Fruit fly (Drosophila melanogaster) whole organism, embryonic: Measurements from ENCODE around the gene Pxn.
A peak's percentile ranks its signal among the peaks of the same experiment; 100 is the strongest.

Experiments
- ATbp ChIP-seq: fragments of 200-800 bp; sonication (Bioruptor generic); optimal IDR thresholded peaks from 2 replicates; lab custom pipeline; 2017; ENCODE audit warnings: missing biosample characterization, mild to moderate bottlenecking, missing genetic modification characterization, missing genetic modification reagents
- C15 ChIP-seq: fragments of 200-800 bp; sonication (Bioruptor generic); IDR thresholded peaks from 3 replicates; pipeline ENCODE4 v1.3.6; 2022; ENCODE audit warnings: missing biosample characterization, missing genetic modification characterization
- CG10321 ChIP-seq: fragments of 200-800 bp; sonication (Bioruptor generic); IDR thresholded peaks from 2 replicates; pipeline ENCODE4 v1.3.6; 2022; ENCODE audit warnings: missing biosample characterization, missing genetic modification characterization
- CG11696 ChIP-seq: fragments of 200-800 bp; sonication (Bioruptor generic); IDR thresholded peaks from 2 replicates; pipeline ENCODE4 v1.3.6; 2022; ENCODE audit warnings: missing biosample characterization, missing genetic modification characterization
- CG14667 ChIP-seq: fragments of 200-800 bp; sonication (Bioruptor generic); IDR thresholded peaks from 2 replicates; pipeline ENCODE4 v1.3.6; 2022; ENCODE audit warnings: missing biosample characterization, missing genetic modification characterization
- CG15479 ChIP-seq: fragments of 200-800 bp; sonication (Bioruptor generic); optimal IDR thresholded peaks from 3 replicates; lab custom pipeline; 2019; ENCODE audit warnings: missing biosample characterization, mild to moderate bottlenecking, missing genetic modification characterization, moderate library complexity
- CG1792 ChIP-seq: fragments of 200-800 bp; sonication (Bioruptor generic); optimal IDR thresholded peaks from 2 replicates; lab custom pipeline; 2016; ENCODE audit warnings: missing biosample characterization, missing genetic modification characterization
- CG18011 ChIP-seq: fragments of 200-800 bp; sonication (Bioruptor generic); optimal IDR thresholded peaks from 2 replicates; lab custom pipeline; 2017; ENCODE audit warnings: missing biosample characterization, missing genetic modification characterization, mild to moderate bottlenecking, moderate library complexity, missing genotype
- CG2199 ChIP-seq: fragments of 200-800 bp; sonication (Bioruptor generic); IDR thresholded peaks from 3 replicates; pipeline ENCODE4 v1.3.6; 2022; ENCODE audit warnings: missing biosample characterization, missing genetic modification characterization
- CG30020 ChIP-seq: fragments of 200-800 bp; optimal IDR thresholded peaks from 2 replicates; lab custom pipeline; 2019; ENCODE audit warnings: missing biosample characterization, mild to moderate bottlenecking, missing genetic modification characterization, moderate library complexity
- CG31388 ChIP-seq: fragments of 200-800 bp; sonication (Bioruptor generic); optimal IDR thresholded peaks from 2 replicates; lab custom pipeline; 2016; ENCODE audit warnings: missing biosample characterization, missing genetic modification characterization
- CG4282 ChIP-seq: fragments of 200-800 bp; sonication (Bioruptor generic); optimal IDR thresholded peaks from 2 replicates; lab custom pipeline; 2016; ENCODE audit warnings: missing biosample characterization, missing genetic modification characterization
- CG5953 ChIP-seq: fragments of 200-800 bp; sonication (Bioruptor generic); IDR thresholded peaks from 2 replicates; pipeline ENCODE4 v1.3.6; 2022; ENCODE audit warnings: missing biosample characterization, missing genetic modification characterization
- CG6175 ChIP-seq: fragments of 200-800 bp; sonication (Bioruptor generic); IDR thresholded peaks from 3 replicates; pipeline ENCODE4 v1.3.6; 2022; ENCODE audit warnings: missing biosample characterization, missing genetic modification characterization
- CG7357 ChIP-seq: fragments of 200-800 bp; sonication (Bioruptor generic); IDR thresholded peaks from 3 replicates; pipeline ENCODE4 v1.3.6; 2022; ENCODE audit warnings: missing biosample characterization, missing genetic modification characterization
- CG7372 ChIP-seq: fragments of 200-800 bp; sonication (Bioruptor generic); IDR thresholded peaks from 2 replicates; pipeline ENCODE4 v1.3.6; 2022; ENCODE audit warnings: missing biosample characterization, missing genetic modification characterization
- CG9817 ChIP-seq: fragments of 200-800 bp; sonication (Bioruptor generic); optimal IDR thresholded peaks from 2 replicates; lab custom pipeline; 2018; ENCODE audit warnings: missing biosample characterization, mild to moderate bottlenecking, missing genetic modification characterization, moderate library complexity
- CrebB ChIP-seq: fragments of 200-800 bp; sonication (Bioruptor generic); optimal IDR thresholded peaks from 3 replicates; lab custom pipeline; 2018; ENCODE audit warnings: missing biosample characterization, mild to moderate bottlenecking, missing genetic modification characterization
- Dad ChIP-seq: fragments of 200-800 bp; sonication (Bioruptor generic); optimal IDR thresholded peaks from 3 replicates; lab custom pipeline; 2016; ENCODE audit warnings: missing biosample characterization, missing genetic modification characterization
- Dfd ChIP-seq, 2 experiments: fragments of >200 bp; optimal IDR thresholded peaks; 2 replicates each; lab custom pipeline; 2017; ENCODE audit warnings: missing biosample characterization in 2 of 2, missing genetic modification characterization in 2 of 2
- Fer1 ChIP-seq: fragments of 200-800 bp; sonication (Bioruptor generic); optimal IDR thresholded peaks from 2 replicates; lab custom pipeline; 2017; ENCODE audit warnings: missing biosample characterization, mild to moderate bottlenecking, missing genetic modification characterization
- Fer2 ChIP-seq: fragments of 200-800 bp; sonication (Bioruptor generic); optimal IDR thresholded peaks from 2 replicates; lab custom pipeline; 2018; ENCODE audit warnings: missing biosample characterization, mild to moderate bottlenecking, missing genetic modification characterization, moderate library complexity
- Hmr ChIP-seq: fragments of 200-800 bp; sonication (Bioruptor generic); optimal IDR thresholded peaks from 3 replicates; lab custom pipeline; 2017; ENCODE audit warnings: mild to moderate bottlenecking, missing biosample characterization, missing genetic modification reagents, missing genetic modification characterization
- Hr51 ChIP-seq, 2 experiments: fragments of 200-800 bp; sonication (Bioruptor generic); optimal IDR thresholded peaks; 2 replicates in 1 of 2; 3 replicates in 1 of 2; lab custom pipeline; 2016 to 2018; ENCODE audit warnings: missing biosample characterization in 2 of 2, missing genetic modification characterization in 2 of 2, mild to moderate bottlenecking in 1 of 2, moderate library complexity in 1 of 2
- Nf-YB ChIP-seq: fragments of 200-800 bp; sonication (Bioruptor generic); optimal IDR thresholded peaks from 3 replicates; lab custom pipeline; 2019; ENCODE audit warnings: missing biosample characterization, mild to moderate bottlenecking, missing genetic modification characterization, moderate library complexity
- Optix ChIP-seq: fragments of 200-800 bp; sonication (Bioruptor generic); IDR thresholded peaks from 3 replicates; pipeline ENCODE4 v1.3.6; 2022; ENCODE audit warnings: missing biosample characterization, missing genetic modification characterization
- Sox102F ChIP-seq: fragments of 200-800 bp; sonication (Bioruptor generic); optimal IDR thresholded peaks from 2 replicates; lab custom pipeline; 2018; ENCODE audit warnings: missing biosample characterization, mild to moderate bottlenecking, missing genetic modification characterization, moderate library complexity
- Sry-δ ChIP-seq: fragments of 200-800 bp; sonication (Bioruptor generic); optimal IDR thresholded peaks from 2 replicates; lab custom pipeline; 2016; ENCODE audit warnings: missing biosample characterization, missing genetic modification characterization
- Trl ChIP-seq, 3 experiments: fragments of >200 bp in 2 of 3; fragments of 200-800 bp in 1 of 3; sonication (Bioruptor generic) in 1 of 3; optimal IDR thresholded peaks; 2 replicates in 1 of 3; 3 replicates in 2 of 3; lab custom pipeline; 2016 to 2017; ENCODE audit warnings: missing biosample characterization in 1 of 3, missing genetic modification characterization in 1 of 3
- bowl ChIP-seq: fragments of 200-800 bp; sonication (Bioruptor generic); IDR thresholded peaks from 2 replicates; pipeline ENCODE4 v1.3.6; 2022; ENCODE audit warnings: missing biosample characterization, missing genetic modification characterization
- chn ChIP-seq: fragments of 200-800 bp; sonication (Bioruptor generic); optimal IDR thresholded peaks from 2 replicates; lab custom pipeline; 2016; ENCODE audit warnings: missing biosample characterization, missing genetic modification characterization
- da ChIP-seq: fragments of 200-800 bp; sonication (Bioruptor generic); optimal IDR thresholded peaks from 2 replicates; lab custom pipeline; 2016; ENCODE audit warnings: missing biosample characterization, missing genetic modification characterization
- danr ChIP-seq: fragments of 200-800 bp; sonication (Bioruptor generic); IDR thresholded peaks from 2 replicates; pipeline ENCODE4 v1.3.6; 2022; ENCODE audit warnings: missing biosample characterization, missing genetic modification characterization
- disco-r ChIP-seq: fragments of 200-800 bp; sonication (Bioruptor generic); optimal IDR thresholded peaks from 2 replicates; lab custom pipeline; 2016; ENCODE audit warnings: missing biosample characterization, missing genetic modification characterization
- ems ChIP-seq: fragments of 200-800 bp; sonication (Bioruptor generic); optimal IDR thresholded peaks from 3 replicates; lab custom pipeline; 2016; ENCODE audit warnings: missing biosample characterization, missing genetic modification characterization
- gsb-n ChIP-seq: fragments of 200-800 bp; sonication (Bioruptor generic); optimal IDR thresholded peaks from 3 replicates; lab custom pipeline; 2018; ENCODE audit warnings: missing biosample characterization, mild to moderate bottlenecking, missing genetic modification characterization
- h ChIP-seq: fragments of >200 bp; optimal IDR thresholded peaks from 2 replicates; lab custom pipeline; 2017
- hbn ChIP-seq: fragments of 200-800 bp; sonication (Bioruptor generic); IDR thresholded peaks from 2 replicates; pipeline ENCODE4 v1.3.6; 2022; ENCODE audit warnings: missing biosample characterization, missing genetic modification characterization; ENCODE audit not compliant: partially characterized antibody
- ind ChIP-seq: fragments of 200-800 bp; sonication (Bioruptor generic); optimal IDR thresholded peaks from 3 replicates; lab custom pipeline; 2016; ENCODE audit warnings: missing biosample characterization, missing genetic modification characterization
- insv ChIP-seq, 2 experiments: fragments of 200-800 bp; sonication (Bioruptor generic); optimal IDR thresholded peaks; 3 replicates each; lab custom pipeline; 2016 to 2018; ENCODE audit warnings: missing biosample characterization in 2 of 2, missing genetic modification characterization in 2 of 2
- lilli ChIP-seq: fragments of 200-800 bp; sonication (Bioruptor generic); optimal IDR thresholded peaks from 3 replicates; lab custom pipeline; 2016; ENCODE audit warnings: missing biosample characterization, missing genetic modification characterization
- lola ChIP-seq, 3 experiments: fragments of >200 bp in 2 of 3; fragments of 200-800 bp in 1 of 3; sonication (Bioruptor generic) in 1 of 3; optimal IDR thresholded peaks; 2 replicates each; lab custom pipeline; 2017 to 2019; ENCODE audit warnings: missing biosample characterization in 3 of 3, missing genetic modification characterization in 3 of 3, mild to moderate bottlenecking in 1 of 3, moderate library complexity in 1 of 3
- pho ChIP-seq: fragments of 200-800 bp; sonication (Bioruptor generic); optimal IDR thresholded peaks from 2 replicates; lab custom pipeline; 2016; ENCODE audit warnings: missing biosample characterization, missing genetic modification characterization
- sc ChIP-seq, 3 experiments: fragments of >200 bp in 2 of 3; fragments of 200-800 bp in 1 of 3; sonication (Bioruptor generic) in 1 of 3; optimal IDR thresholded peaks; 2 replicates in 2 of 3; 3 replicates in 1 of 3; lab custom pipeline; 2017; ENCODE audit warnings: mild to moderate bottlenecking in 1 of 3, missing biosample characterization in 1 of 3, missing genetic modification characterization in 1 of 3, missing genetic modification reagents in 1 of 3
- sob ChIP-seq: fragments of 200-800 bp; sonication (Bioruptor generic); IDR thresholded peaks from 2 replicates; pipeline ENCODE4 v1.3.6; 2022; ENCODE audit warnings: missing biosample characterization, missing genetic modification characterization
- trh ChIP-seq: fragments of 200-800 bp; sonication (Bioruptor generic); optimal IDR thresholded peaks from 2 replicates; lab custom pipeline; 2016; ENCODE audit warnings: missing biosample characterization, missing genetic modification characterization
- ttk ChIP-seq: fragments of 200-800 bp; sonication (Bioruptor generic); IDR thresholded peaks from 2 replicates; pipeline ENCODE4 v2.1.2; 2022; ENCODE audit warnings: missing biosample characterization, missing genetic modification characterization
- vfl ChIP-seq: fragments of 200-800 bp; sonication (Bioruptor generic); optimal IDR thresholded peaks from 2 replicates; lab custom pipeline; 2016; ENCODE audit warnings: missing biosample characterization, missing genetic modification characterization
- zen ChIP-seq: fragments of 200-800 bp; sonication (Bioruptor generic); optimal IDR thresholded peaks from 3 replicates; lab custom pipeline; 2018; ENCODE audit warnings: missing biosample characterization, mild to moderate bottlenecking, missing genetic modification characterization, moderate library complexity
- zfh1 ChIP-seq: fragments of 200-800 bp; sonication (Bioruptor generic); IDR thresholded peaks from 3 replicates; pipeline ENCODE4 v1.3.6; 2022; ENCODE audit warnings: missing biosample characterization, missing genetic modification characterization

The Pxn gene

DNA sequence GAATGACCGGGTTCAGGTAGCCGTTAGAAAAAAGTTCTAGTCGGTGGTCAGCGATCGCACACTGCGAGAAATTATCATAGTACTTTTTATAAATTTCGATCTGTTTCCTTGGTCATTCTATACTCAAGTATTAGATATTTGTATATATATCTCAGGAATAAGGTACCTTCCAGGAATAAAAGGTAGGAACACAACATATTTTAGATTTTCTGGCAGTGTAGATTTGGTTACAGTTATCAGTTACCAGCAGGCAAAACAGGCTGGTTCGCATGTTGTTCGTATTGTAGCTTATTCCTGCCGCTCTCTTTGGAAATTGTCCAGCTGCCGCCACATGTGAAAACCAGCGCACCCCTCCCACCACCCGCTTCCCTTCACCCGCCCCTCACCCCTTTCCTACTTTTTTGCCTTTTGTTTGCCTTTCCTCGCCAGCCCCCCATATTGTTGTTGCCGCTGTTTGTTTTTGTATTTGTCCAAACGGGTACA is 48.5 kb downstream of the Pxn start (continued):
- TF ChIP-seq bowl (GFP tag; lab: Robert Waterston, UW) (peak; percentile 59; the same call in 1 of the 2 replicates), CG31388 (peak; percentile 12), CG15479 (GFP tag; lab: Kevin White, UChicago) (peak; percentile 4), Hr51 (GFP tag; optimal IDR thresholded peaks at IDR 0.05; lab: Kevin White, UChicago) (peak; percentile 63 to 86), CG14667 (peak; percentile 68), ttk (GFP tag; lab: Robert Waterston, UW) (peak; percentile 70; the same call in 1 of the 2 replicates), zen (tag; lab: Kevin White, UChicago) (peak; percentile 92), ems (GFP tag; lab: Kevin White, UChicago) (peak; percentile 72), CG5953 (GFP tag; lab: Robert Waterston, UW) (peak; percentile 81), trh (peak; percentile 39), CG9817 (tag; lab: Kevin White, UChicago) (peak; percentile 75), danr (GFP tag; lab: Robert Waterston, UW) (peak; percentile 82), vfl (GFP tag; lab: Kevin White, UChicago) (peak; percentile 8), sob (GFP tag; lab: Robert Waterston, UW) (peak; percentile 74), CG30020 (tag; lab: Kevin White, UChicago) (peak; percentile 37), Optix (GFP tag; lab: Robert Waterston, UW) (peak; percentile 90), ind (GFP tag; lab: Kevin White, UChicago) (peak; percentile 75), CrebB (peak; percentile 76), hbn (GFP tag; lab: Robert Waterston, UW) (no peak), ATbp (peak; percentile 80), Sry-δ (GFP tag; lab: Kevin White, UChicago) (peak; percentile 33), C15 (no peak), zfh1 (peak; percentile 69; the same call in 2 of the 3 replicates), Trl (optimal IDR thresholded peaks at IDR 0.05; lab: Kevin White, UChicago) (no peak), Trl (GFP tag; optimal IDR thresholded peaks at IDR 0.05; lab: Kevin White, UChicago) (peak; percentile 71), Dad (GFP tag; lab: Kevin White, UChicago) (peak; percentile 66), Hmr (GFP tag; lab: Kevin White, UChicago) (peak; percentile 81), Fer1 (GFP tag; lab: Kevin White, UChicago) (peak; percentile 87), da (GFP tag; lab: Kevin White, UChicago) (peak; percentile 54), Nf-YB (GFP tag; lab: Kevin White, UChicago) (peak; percentile 64), gsb-n (peak; percentile 80), CG7372 (peak; percentile 55; the same call in 1 of the 2 replicates), lilli (peak; percentile 77), insv (GFP tag; optimal IDR thresholded peaks at IDR 0.05; lab: Kevin White, UChicago) (peak in 1 of 2 experiments; percentile 44), CG7357 (0 out of 3 replicates have a peak, but pooled peaks have one; percentile 42), Fer2 (tag; lab: Kevin White, UChicago) (peak; percentile 13), CG11696 (peak; percentile 49; the same call in 1 of the 2 replicates), CG2199 (GFP tag; lab: Robert Waterston, UW) (peak; percentile 76), disco-r (peak; percentile 55), Dfd (GFP tag; optimal IDR thresholded peaks at IDR 0.05; lab: Kevin White, UChicago) (no peak), h (lab: Kevin White, UChicago) (no peak), CG10321 (peak; percentile 69), chn (GFP tag; lab: Kevin White, UChicago) (peak; percentile 76), pho (GFP tag; lab: Kevin White, UChicago) (peak; percentile 67), CG4282 (GFP tag; lab: Kevin White, UChicago) (peak; percentile 42), lola (GFP tag; optimal IDR thresholded peaks at IDR 0.05; lab: Kevin White, UChicago) (peak in 1 of 3 experiments; percentile 89), CG1792 (peak; percentile 51), CG18011 (GFP tag; lab: Kevin White, UChicago) (peak; percentile 47), CG6175 (no peak), Sox102F (GFP tag; lab: Kevin White, UChicago) (peak; percentile 83), sc (optimal IDR thresholded peaks at IDR 0.05; lab: Kevin White, UChicago) (no peak), sc (GFP tag; optimal IDR thresholded peaks at IDR 0.05; lab: Kevin White, UChicago) (peak; percentile 81)
